Worm (Caenorhabditis elegans): ENCODE measurements around the gene T06C12.14.

ce11 chrV:15920273-15920672 lies 20.5 kb downstream of the T06C12.14 start, which contains the start of gene F35E8.10:
- TF ChIP-seq ama-1 (optimal IDR thresholded peaks at IDR 0.05) (no peak), tbx-11 (GFP tag; IDR thresholded peaks at IDR 0.05) (no peak), ceh-36 (tag; optimal IDR thresholded peaks at IDR 0.05) (no peak), sea-1 (GFP tag; conservative IDR thresholded peaks at IDR 0.05) (no peak), F13C5.2 (tag; optimal IDR thresholded peaks at IDR 0.05) (no peak), tbx-37 (GFP tag; conservative IDR thresholded peaks at IDR 0.05) (no peak)

Measured in whole organism, early embryonic.